Worm (Caenorhabditis elegans) whole organism, young adult: Measurements from ENCODE around the gene gei-1.
"Not testable (repeated sequence)": the region's sequence is repeated elsewhere in the genome, so short reads cannot be mapped to it uniquely, and the experiment has no call there.

Experiments
- B0035.1 ChIP-seq: sonication (generic microtip); optimal IDR thresholded peaks from 2 replicates; lab custom pipeline; 2016; ENCODE audit warnings: missing genetic modification characterization, mild to moderate bottlenecking, missing compliant biosample characterization, missing genotype, missing genetic modification reagents
- F23B12.7 ChIP-seq: sonication (generic microtip); optimal IDR thresholded peaks from 2 replicates; lab custom pipeline; 2017; ENCODE audit warnings: missing genetic modification characterization, mild to moderate bottlenecking, missing compliant biosample characterization, antibody characterized with exemption, moderate library complexity; ENCODE audit not compliant: insufficient read depth
- F33H1.4 ChIP-seq: fragments of 200-800 bp; sonication (Bioruptor generic); IDR thresholded peaks from 2 replicates; pipeline ENCODE4 v1.3.6; 2022; ENCODE audit warnings: missing genetic modification reagents, missing genetic modification characterization, missing compliant biosample characterization
- F37B4.10 ChIP-seq: fragments of 200-800 bp; sonication (Bioruptor generic); IDR thresholded peaks from 2 replicates; pipeline ENCODE4 v1.3.6; 2022; ENCODE audit warnings: missing genetic modification characterization, missing compliant biosample characterization
- F39B2.1 ChIP-seq: fragments of 200-800 bp; sonication (Bioruptor generic); IDR thresholded peaks from 2 replicates; pipeline ENCODE4 v1.3.6; 2022; ENCODE audit warnings: missing genetic modification reagents, missing genetic modification characterization, missing compliant biosample characterization
- F49E8.2 ChIP-seq: sonication (generic microtip); optimal IDR thresholded peaks from 3 replicates; lab custom pipeline; 2017; ENCODE audit warnings: missing genetic modification characterization, mild to moderate bottlenecking, missing compliant biosample characterization, antibody characterized with exemption, moderate library complexity; ENCODE audit not compliant: insufficient read depth
- F57C9.4 ChIP-seq: sonication (generic microtip); optimal IDR thresholded peaks from 2 replicates; lab custom pipeline; 2017; ENCODE audit warnings: mild to moderate bottlenecking, missing genetic modification characterization, missing compliant biosample characterization
- Y53F4B.3 ChIP-seq: fragments of 200-800 bp; sonication (Bioruptor generic); IDR thresholded peaks from 2 replicates; pipeline ENCODE4 v1.3.6; 2022; ENCODE audit warnings: missing genetic modification reagents, missing genetic modification characterization, missing compliant biosample characterization
- aptf-2 ChIP-seq: fragments of 200-800 bp; sonication (Bioruptor generic); conservative IDR thresholded peaks from 2 replicates; pipeline ENCODE4 v1.3.6; 2022; ENCODE audit warnings: missing genetic modification reagents, missing genetic modification characterization, missing compliant biosample characterization
- atf-7 ChIP-seq: sonication (generic microtip); optimal IDR thresholded peaks from 2 replicates; lab custom pipeline; 2017; ENCODE audit warnings: mild to moderate bottlenecking, missing genetic modification characterization, missing compliant biosample characterization
- attf-6 ChIP-seq: fragments of 200-800 bp; sonication (Bioruptor generic); IDR thresholded peaks from 2 replicates; pipeline ENCODE4 v1.3.6; 2022; ENCODE audit warnings: missing genetic modification reagents, missing genetic modification characterization, missing compliant biosample characterization
- bed-1 ChIP-seq: fragments of 200-800 bp; sonication (Bioruptor generic); IDR thresholded peaks from 2 replicates; pipeline ENCODE4 v1.3.6; 2022; ENCODE audit warnings: missing genetic modification reagents, missing genetic modification characterization, missing compliant biosample characterization
- ceh-40 ChIP-seq: fragments of 200-800 bp; sonication (Bioruptor generic); IDR thresholded peaks from 2 replicates; pipeline ENCODE4 v1.3.6; 2022; ENCODE audit warnings: missing genetic modification characterization, missing compliant biosample characterization
- ceh-58 ChIP-seq: fragments of 200-800 bp; sonication (Bioruptor generic); IDR thresholded peaks from 2 replicates; pipeline ENCODE4 v1.3.6; 2022; ENCODE audit warnings: missing genetic modification characterization, missing compliant biosample characterization
- ceh-91 ChIP-seq: fragments of 200-800 bp; sonication (Bioruptor generic); IDR thresholded peaks from 2 replicates; pipeline ENCODE4 v1.3.6; 2022; ENCODE audit warnings: missing genetic modification reagents, missing genetic modification characterization, missing compliant biosample characterization
- efl-1 ChIP-seq: fragments of 150-350 bp; optimal IDR thresholded peaks from 2 replicates; lab custom pipeline; 2014; ENCODE audit warnings: missing biosample characterization, missing genetic modification reagents, missing genetic modification characterization
- egrh-3 ChIP-seq: fragments of 200-800 bp; sonication (Bioruptor generic); IDR thresholded peaks from 2 replicates; pipeline ENCODE4 v1.3.6; 2022; ENCODE audit warnings: missing genetic modification reagents, missing genetic modification characterization, missing compliant biosample characterization
- him-1 ChIP-seq: sonication (generic microtip); optimal IDR thresholded peaks from 2 replicates; lab custom pipeline; 2016; ENCODE audit warnings: missing genotype, missing genetic modification reagents, missing genetic modification characterization, missing compliant biosample characterization
- hlh-26 ChIP-seq: fragments of 200-800 bp; sonication (Bioruptor generic); conservative IDR thresholded peaks from 2 replicates; pipeline ENCODE4 v1.3.6; 2022; ENCODE audit warnings: missing genetic modification reagents, missing genetic modification characterization, missing compliant biosample characterization
- hmg-1.2 ChIP-seq: fragments of 200-800 bp; sonication (Bioruptor generic); IDR thresholded peaks from 2 replicates; pipeline ENCODE4 v1.3.6; 2022; ENCODE audit warnings: missing genetic modification reagents, missing genetic modification characterization, missing compliant biosample characterization
- hmg-20 ChIP-seq: fragments of 200-800 bp; sonication (Bioruptor generic); IDR thresholded peaks from 2 replicates; pipeline ENCODE4 v1.3.6; 2022; ENCODE audit warnings: missing genetic modification reagents, missing genetic modification characterization, missing compliant biosample characterization
- hsf-1 ChIP-seq: fragments of 200-800 bp; sonication (Bioruptor generic); IDR thresholded peaks from 2 replicates; pipeline ENCODE4 v1.3.6; 2022; ENCODE audit warnings: missing genetic modification reagents, missing genetic modification characterization, missing compliant biosample characterization
- lin-35 ChIP-seq, 3 experiments: fragments of 150-350 bp in 2 of 3; sonication (generic microtip) in 1 of 3; optimal IDR thresholded peaks; 2 replicates each; lab custom pipeline; 2014 to 2018; ENCODE audit warnings: missing biosample characterization in 3 of 3, missing genetic modification characterization in 3 of 3, missing genetic modification reagents in 3 of 3
- lin-40 ChIP-seq: sonication (generic microtip); optimal IDR thresholded peaks from 2 replicates; lab custom pipeline; 2016; ENCODE audit warnings: missing genetic modification characterization, mild to moderate bottlenecking, missing compliant biosample characterization, missing genotype, missing genetic modification reagents
- lin-54 ChIP-seq: fragments of 200-800 bp; sonication (Bioruptor generic); optimal IDR thresholded peaks from 2 replicates; lab custom pipeline; 2018; ENCODE audit warnings: mild to moderate bottlenecking, missing genetic modification characterization, missing compliant biosample characterization
- lsl-1 ChIP-seq: fragments of 200-800 bp; sonication (Bioruptor generic); optimal IDR thresholded peaks from 2 replicates; lab custom pipeline; 2018; ENCODE audit warnings: mild to moderate bottlenecking, missing genetic modification characterization, moderate library complexity, missing compliant biosample characterization
- madf-3 ChIP-seq: fragments of 200-800 bp; sonication (Bioruptor generic); IDR thresholded peaks from 2 replicates; pipeline ENCODE4 v1.3.6; 2022; ENCODE audit warnings: missing genetic modification reagents, missing genetic modification characterization, missing compliant biosample characterization
- mcd-1 ChIP-seq: fragments of 200-800 bp; sonication (Bioruptor generic); IDR thresholded peaks from 2 replicates; pipeline ENCODE4 v1.3.6; 2022; ENCODE audit warnings: missing genetic modification reagents, missing genetic modification characterization, missing compliant biosample characterization
- mxl-1 ChIP-seq: sonication (generic microtip); optimal IDR thresholded peaks from 2 replicates; lab custom pipeline; 2016; ENCODE audit warnings: missing genetic modification characterization, missing compliant biosample characterization
- nfyb-1 ChIP-seq: fragments of 200-800 bp; sonication (Bioruptor generic); IDR thresholded peaks from 2 replicates; pipeline ENCODE4 v1.3.6; 2022; ENCODE audit warnings: missing genetic modification reagents, missing genetic modification characterization, missing compliant biosample characterization
- nhr-120 ChIP-seq: fragments of 200-800 bp; sonication (Bioruptor generic); IDR thresholded peaks from 2 replicates; pipeline ENCODE4 v1.3.6; 2022; ENCODE audit warnings: missing genetic modification characterization, missing compliant biosample characterization
- sdz-38 ChIP-seq: sonication (generic microtip); optimal IDR thresholded peaks from 2 replicates; lab custom pipeline; 2016; ENCODE audit warnings: missing genotype, missing genetic modification characterization, missing compliant biosample characterization
- sea-2 ChIP-seq: fragments of 200-800 bp; sonication (Bioruptor generic); IDR thresholded peaks from 2 replicates; pipeline ENCODE4 v1.3.6; 2022; ENCODE audit warnings: missing genetic modification characterization, missing compliant biosample characterization
- snpc-1.1 ChIP-seq: sonication (generic microtip); optimal IDR thresholded peaks from 2 replicates; lab custom pipeline; 2017; ENCODE audit warnings: missing genetic modification characterization, mild to moderate bottlenecking, missing compliant biosample characterization, antibody characterized with exemption, moderate library complexity, missing genotype, missing genetic modification reagents; ENCODE audit not compliant: insufficient read depth
- snpc-1.3 ChIP-seq: sonication (generic microtip); optimal IDR thresholded peaks from 2 replicates; lab custom pipeline; 2017; ENCODE audit warnings: missing genetic modification characterization, mild to moderate bottlenecking, missing compliant biosample characterization, antibody characterized with exemption, moderate library complexity, missing genotype, missing genetic modification reagents; ENCODE audit not compliant: insufficient read depth
- xnd-1 ChIP-seq: sonication (generic microtip); optimal IDR thresholded peaks from 2 replicates; lab custom pipeline; 2016; ENCODE audit warnings: missing genotype, missing genetic modification reagents, missing genetic modification characterization, missing compliant biosample characterization
- zim-3 ChIP-seq: sonication (generic microtip); optimal IDR thresholded peaks from 2 replicates; lab custom pipeline; 2017; ENCODE audit warnings: mild to moderate bottlenecking, missing genetic modification characterization, moderate library complexity, missing compliant biosample characterization
- ztf-28 ChIP-seq: fragments of 200-800 bp; sonication (Bioruptor generic); IDR thresholded peaks from 2 replicates; pipeline ENCODE4 v1.3.6; 2022; ENCODE audit warnings: missing genetic modification reagents, missing genetic modification characterization, missing compliant biosample characterization

The gei-1 gene

ce11 chrIII:3331767-3332166, 12.9 kb upstream of the gei-1 start:
- TF ChIP-seq sdz-38 (no peak), hmg-1.2 (GFP tag; lab: Robert Waterston, UW) (no peak), snpc-1.1 (tag; lab: Kevin White, UChicago) (no peak), him-1 (tag; lab: Kevin White, UChicago) (peak; percentile 82), xnd-1 (tag; lab: Kevin White, UChicago) (peak; percentile 40), lin-35 (GFP tag; optimal IDR thresholded peaks at IDR 0.05; lab: Kevin White, UChicago) (no peak), atf-7 (tag; lab: Kevin White, UChicago) (no peak), F33H1.4 (GFP tag; lab: Robert Waterston, UW) (0 out of 2 replicates have a peak, but pooled peaks have one; percentile 6), snpc-1.3 (tag; lab: Kevin White, UChicago) (peak; percentile 13), F37B4.10 (no peak), madf-3 (GFP tag; lab: Robert Waterston, UW) (0 out of 2 replicates have a peak, but pooled peaks have one; percentile 38), lin-54 (GFP tag; lab: Kevin White, UChicago) (peak; percentile 64), lsl-1 (GFP tag; lab: Kevin White, UChicago) (peak; percentile 35), F49E8.2 (tag; lab: Kevin White, UChicago) (peak; percentile 29), ztf-28 (no peak), attf-6 (no peak), sea-2 (GFP tag; lab: Robert Waterston, UW) (no peak), zim-3 (tag; lab: Kevin White, UChicago) (no peak), F23B12.7 (tag; lab: Kevin White, UChicago) (no peak), B0035.1 (tag; lab: Kevin White, UChicago) (no peak), hsf-1 (GFP tag; lab: Robert Waterston, UW) (0 out of 2 replicates have a peak, but pooled peaks have one; percentile 30), efl-1 (peak; percentile 27), mcd-1 (GFP tag; lab: Robert Waterston, UW) (peak; percentile 77), hlh-26 (GFP tag; lab: Robert Waterston, UW) (no peak), nfyb-1 (GFP tag; lab: Robert Waterston, UW) (no peak), mxl-1 (tag; lab: Kevin White, UChicago) (no peak), F39B2.1 (GFP tag; lab: Robert Waterston, UW) (no peak), lin-40 (tag; lab: Kevin White, UChicago) (no peak)

DNA sequence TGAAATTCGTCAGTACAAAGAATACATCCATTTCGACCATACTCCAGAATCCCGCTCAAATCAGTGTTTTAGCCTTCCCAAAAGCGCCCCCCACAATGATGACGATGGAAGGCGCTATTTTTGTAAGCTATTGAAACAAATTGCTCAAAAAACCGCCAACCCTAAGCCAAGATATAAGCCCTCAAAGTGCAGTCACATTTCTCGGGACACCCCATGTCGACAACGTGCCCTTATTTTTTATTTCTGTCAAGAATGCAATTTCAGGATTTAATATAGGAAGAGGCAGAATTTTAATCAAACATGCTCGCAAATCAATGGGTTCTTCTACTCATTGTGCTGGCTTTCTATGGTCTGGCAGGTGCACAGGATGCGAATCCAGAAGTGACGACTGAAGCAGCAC, 11.9 kb upstream of the gei-1 start, which contains the start of gene Y53G8AR.1:
Gene Y53G8AR.1 (plus strand): TSS at position 301 of the 400 bp plus-strand sequence.
- not testable (repeated sequence) for TF ChIP-seq F57C9.4 (tag; lab: Kevin White, UChicago); hmg-1.2 (GFP tag; lab: Robert Waterston, UW); aptf-2 (GFP tag; lab: Robert Waterston, UW)
- TF ChIP-seq, all 124 proteins: peak for 0; not testable (repeated sequence) for 124

DNA sequence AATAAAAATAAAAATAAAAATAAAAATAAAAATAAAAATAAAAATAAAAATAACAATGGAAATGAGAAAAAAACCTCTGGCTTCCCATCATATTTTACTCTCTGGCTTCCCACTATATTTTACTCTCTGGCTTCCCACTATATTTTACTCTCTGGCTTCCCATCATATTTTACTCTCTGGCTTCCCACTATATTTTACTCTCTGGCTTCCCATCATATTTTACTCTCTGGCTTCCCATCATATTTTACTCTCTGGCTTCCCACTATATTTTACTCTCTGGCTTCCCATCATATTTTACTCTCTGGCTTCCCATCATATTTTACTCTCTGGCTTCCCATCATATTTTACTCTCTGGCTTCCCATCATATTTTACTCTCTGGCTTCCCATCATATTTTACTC, 10.4 kb upstream of the gei-1 start:
- peak; percentile 96 for TF ChIP-seq egrh-3

- peak; percentile 21; the same call in 1 of the 2 replicates for TF ChIP-seq hmg-20 (GFP tag; lab: Robert Waterston, UW)
- TF ChIP-seq nhr-120 (GFP tag; lab: Robert Waterston, UW): 0 out of 2 replicates have a peak, but pooled peaks have one; percentile 46
- TF ChIP-seq Y53F4B.3 (GFP tag; lab: Robert Waterston, UW): peak; percentile 99; the same call in 1 of the 2 replicates
- peak; percentile 63; the same call in 1 of the 2 replicates for TF ChIP-seq hsf-1 (GFP tag; lab: Robert Waterston, UW)
- peak; percentile 100 for TF ChIP-seq egrh-3
- peak; percentile 77; the same call in 1 of the 2 replicates for TF ChIP-seq ceh-91 (GFP tag; lab: Robert Waterston, UW)
- 0 out of 2 replicates have a peak, but pooled peaks have one; percentile 66 for TF ChIP-seq bed-1 (GFP tag; lab: Robert Waterston, UW)
- TF ChIP-seq ceh-58 (GFP tag; lab: Robert Waterston, UW): peak; percentile 99
- TF ChIP-seq ceh-40: peak; percentile 89; the same call in 1 of the 2 replicates
- peak; percentile 88 for TF ChIP-seq madf-3 (GFP tag; lab: Robert Waterston, UW)
- TF ChIP-seq, all 124 proteins: peak for 10; not testable (repeated sequence) for 114
These were observed 9.6 kb upstream of the gei-1 start for ce11 chrIII:3334941-3335559.
